Fruit fly (Drosophila melanogaster) whole organism, embryonic: Measurements from ENCODE around the gene lectin-24A.

Source experiments
- Abd-B ChIP-seq: fragments of 200-800 bp; sonication (Bioruptor generic); optimal IDR thresholded peaks from 2 replicates; lab custom pipeline; 2018; ENCODE audit warnings: missing biosample characterization, mild to moderate bottlenecking, missing genetic modification characterization, moderate library complexity
- Asciz ChIP-seq: fragments of 200-800 bp; sonication (Bioruptor generic); optimal IDR thresholded peaks from 2 replicates; lab custom pipeline; 2017; ENCODE audit warnings: missing biosample characterization, mild to moderate bottlenecking, missing genetic modification characterization, missing genetic modification reagents
- B-H1 ChIP-seq: fragments of 200-800 bp; sonication (Bioruptor generic); IDR thresholded peaks from 3 replicates; pipeline ENCODE4 v1.3.6; 2022; ENCODE audit warnings: missing biosample characterization, missing genetic modification characterization
- CG10274 ChIP-seq: fragments of 200-800 bp; sonication (Bioruptor generic); optimal IDR thresholded peaks from 3 replicates; lab custom pipeline; 2017; ENCODE audit warnings: missing biosample characterization, mild to moderate bottlenecking, missing genetic modification characterization
- CG10462 ChIP-seq: fragments of 200-800 bp; sonication (Bioruptor generic); optimal IDR thresholded peaks from 2 replicates; lab custom pipeline; 2016; ENCODE audit warnings: missing biosample characterization, missing genetic modification characterization
- CG11560 ChIP-seq: fragments of 200-800 bp; sonication (Bioruptor generic); IDR thresholded peaks from 3 replicates; pipeline ENCODE4 v1.3.6; 2022; ENCODE audit warnings: missing biosample characterization, missing genetic modification characterization
- CG11723 ChIP-seq: fragments of 200-800 bp; sonication (Bioruptor generic); optimal IDR thresholded peaks from 2 replicates; lab custom pipeline; 2017; ENCODE audit warnings: missing biosample characterization, mild to moderate bottlenecking, missing genetic modification characterization
- CG12104 ChIP-seq: fragments of 200-800 bp; sonication (Bioruptor generic); optimal IDR thresholded peaks from 3 replicates; lab custom pipeline; 2016; ENCODE audit warnings: missing biosample characterization, missing genetic modification characterization
- CG12155 ChIP-seq: fragments of 200-800 bp; sonication (Bioruptor generic); optimal IDR thresholded peaks from 3 replicates; lab custom pipeline; 2016; ENCODE audit warnings: missing biosample characterization, missing genetic modification characterization
- CG12299 ChIP-seq: fragments of 200-800 bp; sonication (Bioruptor generic); optimal IDR thresholded peaks from 2 replicates; lab custom pipeline; 2018; ENCODE audit warnings: missing biosample characterization, mild to moderate bottlenecking, missing genetic modification characterization
- CG17328 ChIP-seq: fragments of 200-800 bp; sonication (Bioruptor generic); IDR thresholded peaks from 2 replicates; pipeline ENCODE4 v1.3.6; 2022; ENCODE audit warnings: missing biosample characterization, missing genetic modification characterization
- CG18011 ChIP-seq: fragments of 200-800 bp; sonication (Bioruptor generic); optimal IDR thresholded peaks from 2 replicates; lab custom pipeline; 2017; ENCODE audit warnings: missing biosample characterization, missing genetic modification characterization, mild to moderate bottlenecking, moderate library complexity, missing genotype
- CG18619 ChIP-seq: fragments of 200-800 bp; sonication (Bioruptor generic); optimal IDR thresholded peaks from 3 replicates; lab custom pipeline; 2017; ENCODE audit warnings: missing biosample characterization, mild to moderate bottlenecking, missing genetic modification characterization
- CG2889 ChIP-seq: fragments of 200-800 bp; sonication (Bioruptor generic); IDR thresholded peaks from 3 replicates; pipeline ENCODE4 v1.3.6; 2022; ENCODE audit warnings: missing biosample characterization, missing genetic modification characterization
- CG30403 ChIP-seq: fragments of 200-800 bp; sonication (Bioruptor generic); optimal IDR thresholded peaks from 3 replicates; lab custom pipeline; 2016; ENCODE audit warnings: missing biosample characterization, missing genetic modification characterization
- CG3281 ChIP-seq: fragments of 200-800 bp; sonication (Bioruptor generic); optimal IDR thresholded peaks from 3 replicates; lab custom pipeline; 2017; ENCODE audit warnings: missing biosample characterization, mild to moderate bottlenecking, missing genetic modification characterization
- CG34224 ChIP-seq: fragments of 200-800 bp; sonication (Bioruptor generic); IDR thresholded peaks from 3 replicates; pipeline ENCODE4 v1.3.6; 2022; ENCODE audit warnings: missing biosample characterization, missing genetic modification characterization; ENCODE audit not compliant: partially characterized antibody
- CG42726 ChIP-seq: fragments of 200-800 bp; sonication (Bioruptor generic); IDR thresholded peaks from 2 replicates; pipeline ENCODE4 v1.3.6; 2022; ENCODE audit warnings: missing biosample characterization, missing genetic modification characterization; ENCODE audit not compliant: partially characterized antibody
- CG6765 ChIP-seq: fragments of 200-800 bp; sonication (Bioruptor generic); optimal IDR thresholded peaks from 3 replicates; lab custom pipeline; 2017; ENCODE audit warnings: missing biosample characterization, mild to moderate bottlenecking, missing genetic modification characterization
- CG6791 ChIP-seq: fragments of 200-800 bp; sonication (Bioruptor generic); IDR thresholded peaks from 3 replicates; pipeline ENCODE4 v1.3.6; 2022; ENCODE audit warnings: missing biosample characterization, missing genetic modification characterization; ENCODE audit not compliant: partially characterized antibody
- CG7271 ChIP-seq: fragments of 200-800 bp; sonication (Bioruptor generic); optimal IDR thresholded peaks from 2 replicates; lab custom pipeline; 2018; ENCODE audit warnings: missing biosample characterization, mild to moderate bottlenecking, missing genetic modification characterization, moderate library complexity
- CG7928 ChIP-seq: fragments of 200-800 bp; sonication (Bioruptor generic); optimal IDR thresholded peaks from 2 replicates; lab custom pipeline; 2017; ENCODE audit warnings: missing biosample characterization, mild to moderate bottlenecking, missing genetic modification characterization
- CG9215 ChIP-seq: fragments of 200-800 bp; sonication (Bioruptor generic); IDR thresholded peaks from 2 replicates; pipeline ENCODE4 v1.3.6; 2022; ENCODE audit warnings: missing biosample characterization, missing genetic modification characterization
- Camta ChIP-seq: fragments of 200-800 bp; sonication (Bioruptor generic); optimal IDR thresholded peaks from 2 replicates; lab custom pipeline; 2016; ENCODE audit warnings: missing biosample characterization, missing genetic modification characterization
- D19B ChIP-seq: fragments of 200-800 bp; sonication (Bioruptor generic); optimal IDR thresholded peaks from 2 replicates; lab custom pipeline; 2017; ENCODE audit warnings: missing biosample characterization, mild to moderate bottlenecking, missing genetic modification characterization
- Dek ChIP-seq: fragments of 200-800 bp; sonication (Bioruptor generic); optimal IDR thresholded peaks from 3 replicates; lab custom pipeline; 2019; ENCODE audit warnings: missing biosample characterization, mild to moderate bottlenecking, missing genetic modification characterization, moderate library complexity
- Drgx ChIP-seq: fragments of 200-800 bp; sonication (Bioruptor generic); IDR thresholded peaks from 2 replicates; pipeline ENCODE4 v1.3.6; 2022; ENCODE audit warnings: missing biosample characterization, missing genetic modification characterization
- HmgD ChIP-seq: fragments of 200-800 bp; sonication (Bioruptor generic); optimal IDR thresholded peaks from 3 replicates; lab custom pipeline; 2016; ENCODE audit warnings: missing biosample characterization, missing genetic modification characterization
- Hmx ChIP-seq: fragments of 200-800 bp; sonication (Bioruptor generic); optimal IDR thresholded peaks from 2 replicates; lab custom pipeline; 2016; ENCODE audit warnings: missing biosample characterization, missing genetic modification characterization
- Jarid2 ChIP-seq: fragments of 200-800 bp; sonication (Bioruptor generic); optimal IDR thresholded peaks from 3 replicates; lab custom pipeline; 2017; ENCODE audit warnings: mild to moderate bottlenecking, missing biosample characterization, missing genetic modification reagents, missing genetic modification characterization
- MTF-1 ChIP-seq: fragments of 200-800 bp; sonication (Bioruptor generic); optimal IDR thresholded peaks from 2 replicates; lab custom pipeline; 2018; ENCODE audit warnings: missing biosample characterization, mild to moderate bottlenecking, missing genetic modification characterization, borderline replicate concordance
- Mad ChIP-seq: fragments of 200-800 bp; sonication (Bioruptor generic); optimal IDR thresholded peaks from 2 replicates; lab custom pipeline; 2016; ENCODE audit warnings: missing biosample characterization, missing genetic modification characterization
- NC2α ChIP-seq: fragments of 200-800 bp; sonication (Bioruptor generic); optimal IDR thresholded peaks from 2 replicates; lab custom pipeline; 2016; ENCODE audit warnings: missing biosample characterization, missing genetic modification characterization
- Vsx1 ChIP-seq: fragments of 200-800 bp; sonication (Bioruptor generic); optimal IDR thresholded peaks from 2 replicates; lab custom pipeline; 2017; ENCODE audit warnings: missing biosample characterization, mild to moderate bottlenecking, missing genetic modification characterization, missing genetic modification reagents
- Xbp1 ChIP-seq: fragments of 200-800 bp; sonication (Bioruptor generic); optimal IDR thresholded peaks from 3 replicates; lab custom pipeline; 2016; ENCODE audit warnings: missing biosample characterization, mild to moderate bottlenecking, missing genetic modification characterization
- YL-1 ChIP-seq: fragments of 200-800 bp; sonication (Bioruptor generic); optimal IDR thresholded peaks from 3 replicates; lab custom pipeline; 2017; ENCODE audit warnings: missing biosample characterization, mild to moderate bottlenecking, missing genetic modification characterization
- aop ChIP-seq: fragments of 200-800 bp; sonication (Bioruptor generic); IDR thresholded peaks from 2 replicates; pipeline ENCODE4 v1.3.6; 2022; ENCODE audit warnings: missing biosample characterization, missing genetic modification characterization
- bowl ChIP-seq: fragments of 200-800 bp; sonication (Bioruptor generic); IDR thresholded peaks from 2 replicates; pipeline ENCODE4 v1.3.6; 2022; ENCODE audit warnings: missing biosample characterization, missing genetic modification characterization
- dati ChIP-seq: fragments of 200-800 bp; sonication (Bioruptor generic); IDR thresholded peaks from 2 replicates; pipeline ENCODE4 v1.3.6; 2022; ENCODE audit warnings: missing biosample characterization, missing genetic modification characterization
- esg ChIP-seq: fragments of 200-800 bp; sonication (Bioruptor generic); conservative IDR thresholded peaks from 2 replicates; pipeline ENCODE4 v1.3.6; 2022; ENCODE audit warnings: missing biosample characterization, missing genetic modification characterization
- inv ChIP-seq: fragments of 200-800 bp; sonication (Bioruptor generic); IDR thresholded peaks from 2 replicates; pipeline ENCODE4 v1.3.6; 2022; ENCODE audit warnings: missing biosample characterization, missing genetic modification characterization; ENCODE audit not compliant: partially characterized antibody
- kni ChIP-seq: fragments of 200-800 bp; sonication (Bioruptor generic); optimal IDR thresholded peaks from 3 replicates; lab custom pipeline; 2017; ENCODE audit warnings: mild to moderate bottlenecking, missing biosample characterization, missing genetic modification reagents, missing genetic modification characterization
- knrl ChIP-seq: fragments of 200-800 bp; sonication (Bioruptor generic); IDR thresholded peaks from 3 replicates; pipeline ENCODE4 v1.3.6; 2022; ENCODE audit warnings: missing biosample characterization, missing genetic modification characterization; ENCODE audit not compliant: partially characterized antibody
- lola ChIP-seq, 3 experiments: fragments of >200 bp in 2 of 3; fragments of 200-800 bp in 1 of 3; sonication (Bioruptor generic) in 1 of 3; optimal IDR thresholded peaks; 2 replicates each; lab custom pipeline; 2017 to 2019; ENCODE audit warnings: missing biosample characterization in 3 of 3, missing genetic modification characterization in 3 of 3, mild to moderate bottlenecking in 1 of 3, moderate library complexity in 1 of 3
- mam ChIP-seq: fragments of 200-800 bp; sonication (Bioruptor generic); optimal IDR thresholded peaks from 3 replicates; lab custom pipeline; 2016; ENCODE audit warnings: missing biosample characterization, missing genetic modification characterization
- pho ChIP-seq: fragments of 200-800 bp; sonication (Bioruptor generic); optimal IDR thresholded peaks from 2 replicates; lab custom pipeline; 2016; ENCODE audit warnings: missing biosample characterization, missing genetic modification characterization
- pita ChIP-seq: fragments of 200-800 bp; sonication (Bioruptor generic); optimal IDR thresholded peaks from 2 replicates; lab custom pipeline; 2017; ENCODE audit warnings: missing biosample characterization, mild to moderate bottlenecking, missing genetic modification characterization
- shn ChIP-seq: fragments of 200-800 bp; sonication (Bioruptor generic); optimal IDR thresholded peaks from 3 replicates; lab custom pipeline; 2016; ENCODE audit warnings: missing biosample characterization, missing genetic modification characterization
- sisA ChIP-seq: fragments of 200-800 bp; sonication (Bioruptor generic); IDR thresholded peaks from 2 replicates; pipeline ENCODE4 v1.3.6; 2022; ENCODE audit warnings: missing biosample characterization, missing genetic modification characterization
- vvl ChIP-seq: fragments of 200-800 bp; sonication (Bioruptor generic); IDR thresholded peaks from 2 replicates; pipeline ENCODE4 v1.3.6; 2022; ENCODE audit warnings: missing biosample characterization, missing genetic modification characterization
- wor ChIP-seq: fragments of 200-800 bp; sonication (Bioruptor generic); IDR thresholded peaks from 2 replicates; pipeline ENCODE4 v1.3.6; 2022; ENCODE audit warnings: missing biosample characterization, missing genetic modification characterization

The lectin-24A gene

dm6 chr2L:3703260-3703659 lies 14.3 kb downstream of the lectin-24A start, which contains the start of gene CG2816 (continued):
- TF ChIP-seq pho (GFP tag; lab: Kevin White, UChicago) (peak; percentile 88), vvl (GFP tag; lab: Robert Waterston, UW) (peak; percentile 87; the same call in 1 of the 2 replicates), Mad (GFP tag; lab: Kevin White, UChicago) (peak; percentile 11), CG10274 (GFP tag; lab: Kevin White, UChicago) (peak; percentile 88), Vsx1 (no peak), CG7928 (no peak), CG11723 (no peak), Hmx (GFP tag; lab: Kevin White, UChicago) (no peak), Camta (GFP tag; lab: Kevin White, UChicago) (peak; percentile 70), dati (GFP tag; lab: Robert Waterston, UW) (no peak), Dek (tag; lab: Kevin White, UChicago) (peak; percentile 76), B-H1 (no peak), YL-1 (GFP tag; lab: Kevin White, UChicago) (no peak), CG10462 (GFP tag; lab: Kevin White, UChicago) (no peak), D19B (GFP tag; lab: Kevin White, UChicago) (peak; percentile 27), CG30403 (GFP tag; lab: Kevin White, UChicago) (peak; percentile 80), esg (GFP tag; lab: Robert Waterston, UW) (peak; percentile 67), CG2889 (GFP tag; lab: Robert Waterston, UW) (peak; percentile 76; the same call in 2 of the 3 replicates), CG12104 (GFP tag; lab: Kevin White, UChicago) (no peak), MTF-1 (no peak), wor (GFP tag; lab: Robert Waterston, UW) (no peak), CG42726 (GFP tag; lab: Robert Waterston, UW) (no peak), CG18011 (peak; percentile 44), CG6791 (GFP tag; lab: Robert Waterston, UW) (no peak), inv (GFP tag; lab: Robert Waterston, UW) (no peak), CG9215 (GFP tag; lab: Robert Waterston, UW) (no peak), knrl (GFP tag; lab: Robert Waterston, UW) (no peak), bowl (GFP tag; lab: Robert Waterston, UW) (no peak), Drgx (GFP tag; lab: Robert Waterston, UW) (peak; percentile 92; the same call in 1 of the 2 replicates), sisA (no peak), CG3281 (GFP tag; lab: Kevin White, UChicago) (peak; percentile 55), Abd-B (GFP tag; lab: Kevin White, UChicago) (peak; percentile 65), shn (GFP tag; lab: Kevin White, UChicago) (peak; percentile 67), CG18619 (GFP tag; lab: Kevin White, UChicago) (peak; percentile 65), Jarid2 (no peak), Xbp1 (GFP tag; lab: Kevin White, UChicago) (peak; percentile 27), CG17328 (GFP tag; lab: Robert Waterston, UW) (0 out of 2 replicates have a peak, but pooled peaks have one; percentile 22), Asciz (no peak), mam (GFP tag; lab: Kevin White, UChicago) (peak; percentile 96), kni (GFP tag; lab: Kevin White, UChicago) (no peak), CG6765 (GFP tag; lab: Kevin White, UChicago) (no peak), lola (GFP tag; optimal IDR thresholded peaks at IDR 0.05; lab: Kevin White, UChicago) (no peak), pita (GFP tag; lab: Kevin White, UChicago) (no peak), HmgD (GFP tag; lab: Kevin White, UChicago) (peak; percentile 36), CG12155 (peak; percentile 29), aop (GFP tag; lab: Robert Waterston, UW) (no peak), NC2α (GFP tag; lab: Kevin White, UChicago) (no peak), CG34224 (GFP tag; lab: Robert Waterston, UW) (no peak), CG11560 (tag; lab: Robert Waterston, UW) (peak; percentile 75), CG7271 (tag; lab: Kevin White, UChicago) (no peak), CG12299 (peak; percentile 63)
